Worm (Caenorhabditis elegans) whole organism, L4/young adult: ENCODE results near the gene srw-23.

Source experiments
- W03F9.2 ChIP-seq: fragments of 150-350 bp; optimal IDR thresholded peaks from 2 replicates; lab custom pipeline; 2014; ENCODE audit warnings: missing biosample characterization, missing genetic modification characterization
- dao-5 ChIP-seq: sonication (generic microtip); optimal IDR thresholded peaks from 2 replicates; lab custom pipeline; 2016; ENCODE audit warnings: missing genotype, missing genetic modification characterization, moderate library complexity, missing compliant biosample characterization
- him-1 ChIP-seq: sonication (generic microtip); optimal IDR thresholded peaks from 2 replicates; lab custom pipeline; 2016; ENCODE audit warnings: missing genotype, missing genetic modification reagents, missing genetic modification characterization, missing compliant biosample characterization

srw-23 gene

ce11 chrV:16853956-16854683, 19.6 kb upstream of the srw-23 start, which contains the start of the genes clec-35 and clec-27:
clec-35 (minus strand) TSS chrV:16854056.
clec-27 (plus strand) TSS chrV:16854633.
- no peak for TF ChIP-seq him-1
- TF ChIP-seq W03F9.2 (tag; lab: Kevin White, UChicago) = no peak
- no peak for TF ChIP-seq dao-5 (tag; lab: Kevin White, UChicago)

ce11 chrV:16857977-16858479, 15.7 kb upstream of the srw-23 start, which contains the start of the genes clec-31 and clec-22:
clec-31 (minus strand) TSS chrV:16858077.
clec-22 (plus strand) TSS chrV:16858429.
- TF ChIP-seq W03F9.2 (tag; lab: Kevin White, UChicago) (no peak), dao-5 (tag; lab: Kevin White, UChicago) (no peak), him-1 (no peak)

ce11 chrV:16861719-16862118, 12.0 kb upstream of the srw-23 start, which contains the start of the genes clec-32 and clec-24:
clec-32 (minus strand) TSS chrV:16861819.
clec-24 (plus strand) TSS chrV:16862012.
- TF ChIP-seq W03F9.2 (tag; lab: Kevin White, UChicago) = no peak
- no peak for TF ChIP-seq dao-5 (tag; lab: Kevin White, UChicago)
- TF ChIP-seq him-1 = no peak

DNA sequence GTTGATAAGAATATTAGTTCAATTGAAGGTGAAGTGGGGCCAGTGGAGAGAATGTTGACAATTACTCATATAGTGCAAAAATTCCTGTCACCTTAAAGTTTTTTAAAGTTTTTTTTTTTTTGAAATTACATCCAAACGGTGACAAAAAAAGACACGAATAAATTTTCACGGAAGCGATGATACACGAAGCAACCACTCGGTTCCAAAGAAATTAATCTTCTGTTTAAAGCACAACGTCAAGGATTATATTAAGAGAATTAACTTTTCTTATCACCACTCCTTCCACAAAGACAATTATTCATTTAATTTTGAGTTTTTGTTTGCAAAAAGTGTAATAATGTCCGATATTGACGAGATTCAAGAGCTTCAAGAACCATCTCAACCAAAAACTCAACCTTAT, 8.3 kb upstream of the srw-23 start, which contains the start of gene clec-28:
Gene clec-28 (plus strand): TSS at position 301 of the 400 bp plus-strand sequence.
- no peak for TF ChIP-seq W03F9.2 (tag; lab: Kevin White, UChicago)
- TF ChIP-seq him-1 = no peak
- no peak for TF ChIP-seq dao-5 (tag; lab: Kevin White, UChicago)

DNA sequence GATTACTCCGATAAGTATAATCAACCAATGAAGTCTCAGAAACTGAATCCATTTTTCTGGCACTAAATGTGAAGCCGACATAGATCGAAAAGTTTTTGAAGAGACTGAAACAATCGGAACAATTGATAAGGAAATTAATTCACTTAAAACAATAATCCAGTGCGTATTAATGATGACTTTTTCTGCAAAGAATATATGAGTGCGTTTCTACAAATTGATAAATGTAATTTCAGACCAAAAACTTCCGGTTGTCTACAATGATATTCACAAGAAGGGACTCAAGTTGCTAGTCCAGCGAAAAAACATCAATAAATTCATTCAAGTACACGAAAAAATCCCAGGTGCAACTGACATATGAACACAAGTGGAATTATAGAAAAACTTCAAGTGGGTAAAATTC, 4.0 kb upstream of the srw-23 start, which contains the start of gene clec-33:
Gene clec-33 (minus strand): TSS at position 101 of the 400 bp plus-strand sequence.
- no peak for TF ChIP-seq him-1
- no peak for TF ChIP-seq dao-5 (tag; lab: Kevin White, UChicago)
- no peak for TF ChIP-seq W03F9.2 (tag; lab: Kevin White, UChicago)

- TF ChIP-seq him-1 (no peak), W03F9.2 (tag; lab: Kevin White, UChicago) (no peak), dao-5 (tag; lab: Kevin White, UChicago) (no peak)
These were observed 2.4 kb upstream of the srw-23 start, which contains the start of gene thn-4 for ce11 chrV:16871387-16871786. thn-4 (minus strand) TSS chrV:16871487.

DNA sequence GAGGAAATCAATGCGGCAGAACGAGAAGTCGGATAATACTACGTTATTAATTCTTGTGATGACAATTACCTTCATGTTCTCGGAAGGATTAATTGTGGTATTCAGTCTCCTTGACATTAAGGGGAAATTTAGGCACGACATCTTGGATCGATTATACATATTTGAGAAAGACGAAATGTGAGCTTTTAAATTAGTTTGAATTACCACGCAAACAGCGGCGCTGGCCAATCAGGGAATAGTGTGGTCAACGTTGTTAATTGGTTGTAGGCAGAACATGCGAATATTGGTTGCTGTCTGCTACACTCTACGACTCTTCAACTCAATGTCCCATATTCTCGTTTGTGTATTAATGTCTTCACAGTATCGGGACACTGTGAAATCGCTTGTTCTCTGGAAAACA, 1.2 kb downstream of the srw-23 start, which contains the start of gene F49A5.10:
Gene F49A5.10 (plus strand): TSS at position 301 of the 400 bp plus-strand sequence.
- TF ChIP-seq him-1 = no peak
- no peak for TF ChIP-seq W03F9.2 (tag; lab: Kevin White, UChicago)
- TF ChIP-seq dao-5 (tag; lab: Kevin White, UChicago) = no peak

ce11 chrV:16879532-16879931, 5.8 kb downstream of the srw-23 start:
- TF ChIP-seq him-1 (no peak), W03F9.2 (tag; lab: Kevin White, UChicago) (no peak), dao-5 (tag; lab: Kevin White, UChicago) (no peak)

DNA sequence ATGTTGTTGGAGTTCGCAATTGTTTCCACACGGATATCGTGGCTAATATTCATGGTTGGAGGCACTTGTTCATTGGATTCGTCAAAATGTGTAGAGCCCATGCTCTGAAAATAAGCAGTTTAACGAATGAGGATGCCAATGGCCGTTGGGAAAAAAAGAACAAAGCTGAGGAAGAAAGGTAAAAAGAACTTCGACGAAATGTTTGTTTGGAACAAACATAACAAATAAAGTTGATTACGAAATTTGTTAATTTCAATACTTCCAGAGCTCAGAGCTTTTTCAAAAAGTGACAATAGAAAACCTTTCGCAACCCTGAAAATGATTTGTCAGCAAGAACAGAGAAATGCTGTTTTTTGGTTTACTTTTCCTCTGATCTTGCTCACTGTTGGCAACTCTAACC, 6.3 kb downstream of the srw-23 start, which contains the start of gene F09C6.3:
Gene F09C6.3 (minus strand): TSS at position 101 of the 400 bp plus-strand sequence.
- no peak for TF ChIP-seq W03F9.2 (tag; lab: Kevin White, UChicago)
- no peak for TF ChIP-seq him-1
- no peak for TF ChIP-seq dao-5 (tag; lab: Kevin White, UChicago)

DNA sequence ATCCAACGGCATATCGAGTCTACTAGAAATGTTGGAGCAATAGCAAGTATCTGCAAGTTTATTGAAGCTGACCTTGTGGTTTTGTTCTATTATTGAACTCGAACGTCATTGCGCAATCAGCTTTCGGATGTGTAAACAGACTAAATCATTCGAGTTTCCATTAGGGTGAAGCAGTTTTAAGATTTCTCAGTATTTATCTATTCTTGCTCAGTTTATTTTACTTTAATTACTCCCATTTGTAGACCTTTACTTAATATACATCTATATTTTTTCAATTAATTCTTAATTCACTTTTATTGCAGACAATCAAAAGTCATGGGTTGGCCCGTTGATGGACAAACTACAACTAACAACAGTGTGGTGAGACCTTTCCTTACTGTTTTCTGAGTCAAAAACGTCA, 6.9 kb downstream of the srw-23 start, which contains the start of gene F09C6.14:
Gene F09C6.14 (plus strand): TSS at position 301 of the 400 bp plus-strand sequence.
- TF ChIP-seq W03F9.2 (tag; lab: Kevin White, UChicago) (no peak), dao-5 (tag; lab: Kevin White, UChicago) (no peak), him-1 (no peak)

DNA sequence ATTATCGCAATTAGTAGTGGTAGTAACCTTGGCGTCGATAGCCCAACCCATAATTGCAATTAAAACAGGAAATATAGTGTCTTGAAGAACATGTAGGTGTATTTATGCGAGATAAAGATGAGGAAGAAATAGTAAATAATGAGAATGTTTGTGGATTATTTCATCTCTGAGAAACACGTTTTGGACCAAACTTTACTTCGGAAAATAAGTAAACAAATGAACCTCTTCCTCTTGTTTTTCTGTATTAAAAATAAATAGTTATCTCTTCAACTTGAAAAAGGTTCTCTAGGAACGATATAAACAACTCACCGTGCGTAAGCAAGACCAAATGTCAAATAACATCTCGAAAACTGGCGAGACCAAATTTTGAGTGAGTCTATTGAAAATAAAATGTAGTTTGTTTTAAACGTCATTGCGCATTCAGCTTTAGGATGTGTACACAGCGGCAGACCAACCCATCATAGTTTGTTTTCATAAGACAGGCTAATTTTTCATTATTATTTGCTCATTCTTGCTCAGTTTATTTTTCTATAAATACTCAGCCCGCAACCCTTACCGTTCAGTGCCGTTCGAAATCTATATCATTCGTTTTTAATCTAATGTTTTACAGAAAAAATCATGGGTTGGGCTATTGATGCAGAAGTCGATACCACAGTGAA, 8.6 kb downstream of the srw-23 start, which contains the start of the genes F09C6.11 and F09C6.12:
Gene F09C6.11 (minus strand): TSS at position 51 of the 659 bp plus-strand sequence.
Gene F09C6.12 (plus strand): TSS at position 609 of the 659 bp plus-strand sequence.
- no peak for TF ChIP-seq him-1
- no peak for TF ChIP-seq dao-5 (tag; lab: Kevin White, UChicago)
- TF ChIP-seq W03F9.2 (tag; lab: Kevin White, UChicago) = no peak

ce11 chrV:16884744-16885143, 11.0 kb downstream of the srw-23 start, which contains the start of gene F09C6.13:
F09C6.13 (plus strand) TSS chrV:16885044.
- TF ChIP-seq W03F9.2 (tag; lab: Kevin White, UChicago) (no peak), him-1 (no peak), dao-5 (tag; lab: Kevin White, UChicago) (no peak)

ce11 chrV:16888788-16889325, 15.1 kb downstream of the srw-23 start, which contains the start of the genes ifas-2 and fbxa-44:
ifas-2 (minus strand) TSS chrV:16888888.
fbxa-44 (plus strand) TSS chrV:16889275.
- TF ChIP-seq him-1 (no peak), W03F9.2 (tag; lab: Kevin White, UChicago) (no peak)
